Fruit fly (Drosophila melanogaster): ENCODE data around the gene Ranbp21.

The Ranbp21 gene

dm6 chrX:19598503-19598902 is 53.6 kb downstream of the Ranbp21 start:
- no peak for TF ChIP-seq CG17801 (GFP tag; optimal IDR thresholded peaks at IDR 0.05; ENCODE audit: partially characterized antibody)

DNA sequence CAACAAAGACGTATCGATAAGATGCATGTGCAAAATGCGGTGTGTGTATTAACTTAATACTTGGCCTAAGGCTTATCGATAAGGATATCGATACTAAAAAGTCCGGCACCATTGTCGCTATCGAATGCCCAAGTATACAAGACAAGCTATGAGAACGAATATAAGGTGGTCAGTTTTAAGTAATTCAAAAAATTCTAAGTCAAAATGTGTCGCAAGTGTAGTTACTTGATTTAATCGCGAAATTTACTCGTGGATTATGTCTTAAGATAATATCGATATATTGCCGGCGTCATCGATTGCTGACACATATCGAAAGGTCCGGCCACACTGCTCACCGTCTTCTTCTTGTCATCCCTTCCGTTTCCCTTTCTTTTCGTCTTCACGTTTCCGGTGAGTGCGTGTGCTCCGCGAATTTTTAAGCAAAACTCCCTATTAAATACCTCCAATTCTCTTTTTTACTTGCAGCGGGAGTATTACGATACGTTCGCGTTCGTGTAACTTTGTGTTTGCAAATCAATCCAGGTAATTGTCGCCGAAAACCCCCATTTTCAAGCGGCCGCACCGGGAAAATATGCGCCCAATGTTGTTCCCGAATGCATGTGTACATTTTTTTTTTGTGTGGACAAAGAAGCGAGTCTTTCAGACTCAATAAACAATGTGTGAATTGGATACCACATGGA is 54.2 kb downstream of the Ranbp21 start, which contains the start of gene RpS10b:
RpS10b (plus strand) TSS at position 348 of the 680 bp plus-strand sequence.
- peak; percentile 91 for TF ChIP-seq CG17801 (GFP tag; optimal IDR thresholded peaks at IDR 0.05; ENCODE audit: partially characterized antibody)
